Worm (Caenorhabditis elegans) whole organism, L2 larva: Measurements from ENCODE around the gene fbxa-106.

Experiments used
- C34F6.9 ChIP-seq: fragments of 150-350 bp; optimal IDR thresholded peaks from 2 replicates; lab custom pipeline; 2014; ENCODE audit warnings: missing biosample characterization, missing genetic modification characterization
- F13H6.1 ChIP-seq: sonication (generic microtip); optimal IDR thresholded peaks from 2 replicates; lab custom pipeline; 2016; ENCODE audit warnings: missing genetic modification characterization, missing compliant biosample characterization
- R02D3.7 ChIP-seq: fragments of 150-350 bp; optimal IDR thresholded peaks from 2 replicates; lab custom pipeline; 2014; ENCODE audit warnings: missing biosample characterization, missing genetic modification characterization
- ZK546.5 ChIP-seq: sonication (generic microtip); optimal IDR thresholded peaks from 2 replicates; lab custom pipeline; 2017; ENCODE audit warnings: missing biosample characterization, missing genetic modification characterization
- alr-1 ChIP-seq: fragments of 150-350 bp; optimal IDR thresholded peaks from 2 replicates; lab custom pipeline; 2014; ENCODE audit warnings: missing biosample characterization, missing genetic modification characterization
- aly-2 ChIP-seq: fragments of 150-350 bp; optimal IDR thresholded peaks from 2 replicates; lab custom pipeline; 2014; ENCODE audit warnings: missing biosample characterization, missing genetic modification characterization
- ama-1 ChIP-seq: fragments of 150-350 bp; optimal IDR thresholded peaks from 2 replicates; lab custom pipeline; 2018; ENCODE audit warnings: inconsistent platforms
- blmp-1 ChIP-seq: sonication (generic microtip); optimal IDR thresholded peaks from 2 replicates; lab custom pipeline; 2017; ENCODE audit warnings: missing genetic modification characterization, mild to moderate bottlenecking, missing compliant biosample characterization, antibody characterized with exemption, moderate library complexity; ENCODE audit not compliant: insufficient read depth
- ceh-16 ChIP-seq: fragments of 150-350 bp; optimal IDR thresholded peaks from 2 replicates; lab custom pipeline; 2014; ENCODE audit warnings: missing biosample characterization, missing genetic modification characterization
- crh-2 ChIP-seq: sonication (generic microtip); optimal IDR thresholded peaks from 2 replicates; lab custom pipeline; 2017; ENCODE audit warnings: missing biosample characterization, missing genetic modification characterization
- dmd-4 ChIP-seq: sonication (generic microtip); optimal IDR thresholded peaks from 2 replicates; lab custom pipeline; 2017; ENCODE audit warnings: missing biosample characterization, missing genetic modification characterization
- fos-1 ChIP-seq: fragments of 150-350 bp; optimal IDR thresholded peaks from 2 replicates; lab custom pipeline; 2014; ENCODE audit warnings: missing biosample characterization, missing genetic modification characterization
- gmeb-1 ChIP-seq: fragments of 150-350 bp; optimal IDR thresholded peaks from 2 replicates; lab custom pipeline; 2014; ENCODE audit warnings: missing biosample characterization, missing genetic modification characterization
- lin-11 ChIP-seq: fragments of 150-350 bp; sonication (generic microtip); optimal IDR thresholded peaks from 2 replicates; lab custom pipeline; 2014; ENCODE audit warnings: missing biosample characterization, missing genetic modification characterization, inconsistent platforms, mixed read lengths
- lin-13 ChIP-seq: fragments of 150-350 bp; optimal IDR thresholded peaks from 2 replicates; lab custom pipeline; 2014; ENCODE audit warnings: missing biosample characterization, missing genetic modification reagents, missing genetic modification characterization
- lin-39 ChIP-seq: fragments of 150-350 bp; optimal IDR thresholded peaks from 2 replicates; lab custom pipeline; 2014; ENCODE audit warnings: missing biosample characterization, missing genetic modification reagents, missing genetic modification characterization
- lsy-2 ChIP-seq, 2 experiments: fragments of 150-350 bp in 1 of 2; sonication (generic microtip) in 1 of 2; optimal IDR thresholded peaks; 2 replicates each; lab custom pipeline; 2014 to 2017; ENCODE audit warnings: missing biosample characterization in 2 of 2, missing genetic modification characterization in 2 of 2
- mab-5 ChIP-seq: fragments of 150-350 bp; optimal IDR thresholded peaks from 2 replicates; lab custom pipeline; 2014; ENCODE audit warnings: missing biosample characterization, missing genetic modification characterization
- nhr-10 ChIP-seq: sonication (generic microtip); optimal IDR thresholded peaks from 2 replicates; lab custom pipeline; 2017; ENCODE audit warnings: missing biosample characterization, missing genetic modification characterization
- nhr-11 ChIP-seq: fragments of 150-350 bp; optimal IDR thresholded peaks from 2 replicates; lab custom pipeline; 2014; ENCODE audit warnings: missing biosample characterization, missing genetic modification characterization
- nhr-129 ChIP-seq: fragments of 150-350 bp; optimal IDR thresholded peaks from 2 replicates; lab custom pipeline; 2014; ENCODE audit warnings: missing biosample characterization, missing genetic modification characterization
- nhr-21 ChIP-seq: fragments of 150-350 bp; optimal IDR thresholded peaks from 2 replicates; lab custom pipeline; 2014; ENCODE audit warnings: missing biosample characterization, missing genetic modification characterization
- nhr-23 ChIP-seq: fragments of 150-350 bp; optimal IDR thresholded peaks from 2 replicates; lab custom pipeline; 2014; ENCODE audit warnings: missing biosample characterization, missing genetic modification reagents, missing genetic modification characterization
- nhr-237 ChIP-seq: fragments of 150-350 bp; optimal IDR thresholded peaks from 2 replicates; lab custom pipeline; 2014; ENCODE audit warnings: missing biosample characterization, missing genetic modification characterization
- nhr-25 ChIP-seq: fragments of 150-350 bp; sonication (generic microtip); optimal IDR thresholded peaks from 3 replicates; lab custom pipeline; 2014; ENCODE audit warnings: missing biosample characterization, missing genetic modification characterization
- peb-1 ChIP-seq: fragments of 150-350 bp; optimal IDR thresholded peaks from 2 replicates; lab custom pipeline; 2014; ENCODE audit warnings: missing biosample characterization, missing genetic modification characterization
- sem-4 ChIP-seq: fragments of 150-350 bp; optimal IDR thresholded peaks from 2 replicates; lab custom pipeline; 2014; ENCODE audit warnings: missing biosample characterization, missing genetic modification reagents, missing genetic modification characterization
- skn-1 ChIP-seq: sonication (generic microtip); optimal IDR thresholded peaks from 2 replicates; lab custom pipeline; 2017; ENCODE audit warnings: missing biosample characterization, missing genetic modification characterization
- sma-3 ChIP-seq: sonication (generic microtip); optimal IDR thresholded peaks from 2 replicates; lab custom pipeline; 2016; ENCODE audit warnings: missing genetic modification reagents, missing genetic modification characterization, missing compliant biosample characterization
- sma-9 ChIP-seq, 2 experiments: fragments of 150-350 bp in 1 of 2; sonication (generic microtip) in 1 of 2; optimal IDR thresholded peaks; 2 replicates each; lab custom pipeline; 2014 to 2016; ENCODE audit warnings: missing genetic modification characterization in 2 of 2, mild to moderate bottlenecking in 1 of 2, missing biosample characterization in 1 of 2, missing compliant biosample characterization in 1 of 2, missing genetic modification reagents in 1 of 2, moderate library complexity in 1 of 2
- snpc-4 ChIP-seq: fragments of 150-350 bp; optimal IDR thresholded peaks from 2 replicates; lab custom pipeline; 2014; ENCODE audit warnings: missing biosample characterization, missing genetic modification characterization
- unc-55 ChIP-seq: fragments of 150-350 bp; sonication (generic microtip); optimal IDR thresholded peaks from 3 replicates; lab custom pipeline; 2014; ENCODE audit warnings: missing biosample characterization, missing genetic modification reagents, missing genetic modification characterization
- unc-62 ChIP-seq: fragments of 150-350 bp; optimal IDR thresholded peaks from 2 replicates; lab custom pipeline; 2014; ENCODE audit warnings: missing biosample characterization, missing genetic modification reagents, missing genetic modification characterization
- zag-1 ChIP-seq: fragments of 150-350 bp; optimal IDR thresholded peaks from 2 replicates; lab custom pipeline; 2014; ENCODE audit warnings: missing biosample characterization, missing genetic modification characterization
- ztf-1 ChIP-seq: fragments of 200-800 bp; sonication (Bioruptor generic); conservative IDR thresholded peaks from 2 replicates; pipeline ENCODE4 v1.3.6; 2022; ENCODE audit warnings: missing genetic modification characterization, missing compliant biosample characterization
- ztf-11 ChIP-seq: sonication (generic microtip); optimal IDR thresholded peaks from 2 replicates; lab custom pipeline; 2017; ENCODE audit warnings: missing biosample characterization, missing genetic modification characterization
- ztf-4 ChIP-seq: fragments of 150-350 bp; optimal IDR thresholded peaks from 2 replicates; lab custom pipeline; 2014; ENCODE audit warnings: missing biosample characterization, missing genetic modification characterization

The fbxa-106 gene

DNA sequence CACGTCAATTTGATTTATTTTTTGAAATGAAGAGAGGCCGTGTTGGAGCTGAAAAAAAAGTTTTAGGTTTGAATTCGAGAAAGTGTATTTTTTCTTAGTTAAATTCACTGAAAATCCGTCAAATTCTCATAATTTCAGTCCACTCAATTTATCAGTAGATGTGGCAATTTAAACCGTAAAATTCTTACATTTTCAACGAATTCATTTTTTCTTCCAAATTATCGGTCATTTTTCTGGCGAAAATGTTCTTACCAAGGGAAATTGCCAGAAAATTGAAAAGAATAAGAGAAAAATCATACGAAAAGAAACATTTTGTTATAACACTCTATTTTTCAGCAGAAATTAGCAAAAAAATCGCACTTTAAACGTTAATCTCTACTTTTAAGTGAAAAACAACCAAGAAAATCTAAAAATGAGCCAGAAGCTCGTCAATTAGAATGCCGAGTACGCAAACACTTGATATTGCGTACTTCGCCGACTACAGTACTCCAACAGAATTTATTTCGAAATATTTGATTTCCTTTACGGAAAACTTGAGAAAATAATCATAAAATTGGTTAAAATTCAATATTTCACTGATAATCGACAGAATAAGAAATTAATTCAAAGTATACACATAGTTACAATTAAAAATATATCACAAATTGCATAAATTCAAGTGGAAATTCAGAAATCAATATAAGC is at the start of gene fbxa-106:
TSS of gene fbxa-106 (minus strand) at position 51 of the 684 bp plus-strand sequence.
- no peak for TF ChIP-seq nhr-10
- TF ChIP-seq unc-55 (GFP tag; lab: Kevin White, UChicago) = no peak
- no peak for TF ChIP-seq ztf-11
- no peak for TF ChIP-seq sma-9 (GFP tag; optimal IDR thresholded peaks at IDR 0.05; lab: Kevin White, UChicago)
- no peak for TF ChIP-seq sma-9 (tag; optimal IDR thresholded peaks at IDR 0.05; lab: Kevin White, UChicago)
- TF ChIP-seq nhr-21 = no peak
- no peak for TF ChIP-seq blmp-1 (tag; lab: Kevin White, UChicago)
- TF ChIP-seq zag-1 = no peak
- no peak for TF ChIP-seq ceh-16 (tag; lab: Kevin White, UChicago)
- no peak for TF ChIP-seq gmeb-1 (tag; lab: Kevin White, UChicago)

- TF ChIP-seq sma-9 (GFP tag; optimal IDR thresholded peaks at IDR 0.05; lab: Kevin White, UChicago) = no peak
- TF ChIP-seq sma-9 (tag; optimal IDR thresholded peaks at IDR 0.05; lab: Kevin White, UChicago) = no peak
- TF ChIP-seq lin-11 = no peak
- no peak for TF ChIP-seq fos-1 (tag; lab: Kevin White, UChicago)
- TF ChIP-seq ztf-4 (tag; lab: Kevin White, UChicago) = no peak
- TF ChIP-seq nhr-21 = no peak
- no peak for TF ChIP-seq peb-1 (tag; lab: Kevin White, UChicago)
- no peak for TF ChIP-seq unc-55 (GFP tag; lab: Kevin White, UChicago)
- no peak for TF ChIP-seq lin-13 (GFP tag; lab: Kevin White, UChicago)
- TF ChIP-seq nhr-237 = no peak
- TF ChIP-seq ztf-11 = no peak
- no peak for TF ChIP-seq nhr-129
- TF ChIP-seq unc-62 = no peak
- no peak for TF ChIP-seq dmd-4 (tag; lab: Kevin White, UChicago)
- no peak for TF ChIP-seq lsy-2 (tag; optimal IDR thresholded peaks at IDR 0.05; lab: Kevin White, UChicago)
- TF ChIP-seq ztf-1 (GFP tag; lab: Robert Waterston, UW) = no peak
- TF ChIP-seq F13H6.1 (tag; lab: Kevin White, UChicago) = no peak
These were observed 49.4 kb upstream of the fbxa-106 start, which contains the start of gene Y37H2A.7 for ce11 chrV:18134378-18134777. Gene Y37H2A.7, minus strand, starts transcription at chrV:18134478.

- TF ChIP-seq ama-1 (no peak), ZK546.5 (tag; lab: Kevin White, UChicago) (no peak), gmeb-1 (tag; lab: Kevin White, UChicago) (no peak), nhr-11 (tag; lab: Kevin White, UChicago) (no peak), aly-2 (tag; lab: Kevin White, UChicago) (no peak), nhr-25 (tag; lab: Kevin White, UChicago) (no peak), blmp-1 (tag; lab: Kevin White, UChicago) (no peak), sma-3 (no peak), skn-1 (tag; lab: Kevin White, UChicago) (no peak), lin-11 (no peak), peb-1 (tag; lab: Kevin White, UChicago) (no peak), ceh-16 (tag; lab: Kevin White, UChicago) (no peak), mab-5 (tag; lab: Kevin White, UChicago) (no peak), nhr-21 (no peak)
These were observed 48.2 kb upstream of the fbxa-106 start, which contains the start of gene Y37H2A.18 for ce11 chrV:18133177-18133576. Gene Y37H2A.18, minus strand, starts transcription at chrV:18133277.

- TF ChIP-seq nhr-129 = no peak
- no peak for TF ChIP-seq C34F6.9 (tag; lab: Kevin White, UChicago)
- no peak for TF ChIP-seq sma-3
- no peak for TF ChIP-seq peb-1 (tag; lab: Kevin White, UChicago)
- TF ChIP-seq fos-1 (tag; lab: Kevin White, UChicago) = no peak
- TF ChIP-seq F13H6.1 (tag; lab: Kevin White, UChicago) = no peak
- no peak for TF ChIP-seq nhr-23 (tag; lab: Kevin White, UChicago)
These were observed 46.0 kb upstream of the fbxa-106 start, which contains the start of gene Y37H2A.12 for ce11 chrV:18131049-18131448. Gene Y37H2A.12, minus strand, starts transcription at chrV:18131129.

ce11 chrV:18128545-18128944 is 43.5 kb upstream of the fbxa-106 start:
- TF ChIP-seq lin-39 (no peak), zag-1 (no peak), gmeb-1 (tag; lab: Kevin White, UChicago) (no peak), crh-2 (tag; lab: Kevin White, UChicago) (no peak), ztf-11 (no peak), C34F6.9 (tag; lab: Kevin White, UChicago) (no peak), R02D3.7 (tag; lab: Kevin White, UChicago) (no peak), ztf-4 (tag; lab: Kevin White, UChicago) (no peak), ceh-16 (tag; lab: Kevin White, UChicago) (no peak), alr-1 (no peak), sem-4 (tag; lab: Kevin White, UChicago) (no peak), snpc-4 (tag; lab: Kevin White, UChicago) (no peak), fos-1 (tag; lab: Kevin White, UChicago) (no peak), skn-1 (tag; lab: Kevin White, UChicago) (no peak), ZK546.5 (tag; lab: Kevin White, UChicago) (no peak), nhr-11 (tag; lab: Kevin White, UChicago) (no peak), nhr-237 (no peak), nhr-21 (no peak), blmp-1 (tag; lab: Kevin White, UChicago) (no peak)
